Worm (Caenorhabditis elegans) whole organism, L3 larva: ENCODE results near the gene mam-1.
A peak's percentile ranks its signal among the peaks of the same experiment; 100 is the strongest.

Source experiments
- ceh-82 ChIP-seq: fragments of 150-350 bp; optimal IDR thresholded peaks from 2 replicates; lab custom pipeline; 2014; ENCODE audit warnings: missing biosample characterization, missing genetic modification characterization
- ceh-9 ChIP-seq: sonication (generic microtip); optimal IDR thresholded peaks from 2 replicates; lab custom pipeline; 2018; ENCODE audit warnings: missing biosample characterization, missing genetic modification characterization
- egl-27 ChIP-seq: sonication (generic microtip); optimal IDR thresholded peaks from 4 replicates; lab custom pipeline; 2017; ENCODE audit warnings: missing biosample characterization, missing genetic modification reagents, missing genetic modification characterization
- lin-39 ChIP-seq: fragments of 150-350 bp; optimal IDR thresholded peaks from 2 replicates; lab custom pipeline; 2018; ENCODE audit warnings: missing biosample characterization, missing genetic modification reagents, missing genetic modification characterization
- mml-1 ChIP-seq: fragments of 150-350 bp; sonication (generic microtip); optimal IDR thresholded peaks from 3 replicates; lab custom pipeline; 2014; ENCODE audit warnings: missing biosample characterization, missing genetic modification characterization
- nhr-11 ChIP-seq: fragments of 150-350 bp; optimal IDR thresholded peaks from 2 replicates; lab custom pipeline; 2014; ENCODE audit warnings: missing biosample characterization, missing genetic modification characterization
- nhr-25 ChIP-seq: sonication (generic microtip); optimal IDR thresholded peaks from 2 replicates; lab custom pipeline; 2017; ENCODE audit warnings: missing biosample characterization, missing genetic modification characterization
- nhr-43 ChIP-seq: sonication (generic microtip); optimal IDR thresholded peaks from 2 replicates; lab custom pipeline; 2016; ENCODE audit warnings: mild to moderate bottlenecking, missing genetic modification characterization, missing compliant biosample characterization; ENCODE audit not compliant: poor library complexity, severe bottlenecking
- nhr-76 ChIP-seq: fragments of 150-350 bp; sonication (generic microtip); optimal IDR thresholded peaks from 5 replicates; lab custom pipeline; 2014; ENCODE audit warnings: missing biosample characterization, missing genetic modification characterization
- unc-39 ChIP-seq: sonication (generic microtip); optimal IDR thresholded peaks from 4 replicates; lab custom pipeline; 2017; ENCODE audit warnings: missing biosample characterization, missing genetic modification characterization
- zag-1 ChIP-seq: fragments of 150-350 bp; optimal IDR thresholded peaks from 2 replicates; lab custom pipeline; 2014; ENCODE audit warnings: missing biosample characterization, missing genetic modification characterization
- ztf-11 ChIP-seq: fragments of 150-350 bp; optimal IDR thresholded peaks from 2 replicates; lab custom pipeline; 2014; ENCODE audit warnings: missing biosample characterization, missing genetic modification characterization

DNA sequence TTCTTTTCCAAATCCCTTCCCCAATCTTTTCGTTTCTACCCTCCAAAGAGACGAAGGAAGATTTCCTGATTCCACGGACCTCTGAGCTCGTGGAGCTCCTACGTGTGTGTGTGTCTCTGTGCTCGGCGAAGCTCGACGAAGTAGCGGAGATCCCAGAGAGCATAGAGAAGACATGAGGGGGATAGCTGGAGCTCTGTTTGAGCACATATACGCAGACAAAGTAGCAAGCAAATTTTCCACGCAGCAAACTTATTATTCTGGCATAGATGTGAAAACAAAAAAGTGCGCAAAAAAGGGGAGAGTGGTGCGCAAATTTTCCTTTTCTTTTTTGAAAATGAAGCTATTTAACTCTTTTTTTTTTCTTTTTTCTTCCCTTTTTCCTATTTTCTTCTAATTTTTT lies 44.7 kb upstream of the mam-1 start:
- TF ChIP-seq nhr-11 (tag; lab: Kevin White, UChicago): no peak
- no peak for TF ChIP-seq ceh-9 (tag; lab: Kevin White, UChicago)
- TF ChIP-seq lin-39 (tag; lab: Kevin White, UChicago): peak; percentile 36
- no peak for TF ChIP-seq ztf-11 (tag; lab: Kevin White, UChicago)
- TF ChIP-seq nhr-25 (tag; lab: Kevin White, UChicago): no peak
- TF ChIP-seq ceh-82: no peak
- no peak for TF ChIP-seq unc-39 (tag; lab: Kevin White, UChicago)
- TF ChIP-seq nhr-43 (tag; lab: Kevin White, UChicago): no peak
- no peak for TF ChIP-seq egl-27 (tag; lab: Kevin White, UChicago)
- TF ChIP-seq zag-1 (tag; lab: Kevin White, UChicago): no peak
- no peak for TF ChIP-seq nhr-76 (tag; lab: Kevin White, UChicago)
- no peak for TF ChIP-seq mml-1 (tag; lab: Kevin White, UChicago)
